Worm (Caenorhabditis elegans) whole organism, early embryonic: ENCODE measurements around the gene C09G1.4.
A peak's percentile ranks its signal among the peaks of the same experiment; 100 is the strongest.

Experiments
- B0310.2 ChIP-seq: sonication (generic microtip); optimal IDR thresholded peaks from 2 replicates; lab custom pipeline; 2016; ENCODE audit warnings: mild to moderate bottlenecking, missing genetic modification characterization, missing compliant biosample characterization
- F13C5.2 ChIP-seq: sonication (generic microtip); optimal IDR thresholded peaks from 2 replicates; lab custom pipeline; 2017; ENCODE audit warnings: mild to moderate bottlenecking, missing genetic modification characterization, inconsistent platforms, missing compliant biosample characterization
- aly-1 ChIP-seq: sonication (generic microtip); optimal IDR thresholded peaks from 2 replicates; lab custom pipeline; 2016; ENCODE audit warnings: missing genetic modification characterization, missing compliant biosample characterization
- ama-1 ChIP-seq: fragments of 150-350 bp; optimal IDR thresholded peaks from 2 replicates; lab custom pipeline; 2014
- ceh-13 ChIP-seq: fragments of 200-800 bp; sonication (Bioruptor generic); optimal IDR thresholded peaks from 2 replicates; lab custom pipeline; 2018; ENCODE audit warnings: mild to moderate bottlenecking, missing genetic modification characterization, missing compliant biosample characterization
- ceh-36 ChIP-seq: sonication (generic microtip); optimal IDR thresholded peaks from 2 replicates; lab custom pipeline; 2016; ENCODE audit warnings: missing genetic modification characterization, inconsistent platforms, missing compliant biosample characterization
- ets-7 ChIP-seq: sonication (generic microtip); optimal IDR thresholded peaks from 2 replicates; lab custom pipeline; 2016; ENCODE audit warnings: missing genotype, missing genetic modification characterization, missing compliant biosample characterization
- flt-1 ChIP-seq: fragments of 200-800 bp; sonication (Bioruptor generic); IDR thresholded peaks from 2 replicates; pipeline ENCODE4 v1.3.6; 2022; ENCODE audit warnings: missing genetic modification characterization, missing compliant biosample characterization
- hmbx-1 ChIP-seq: sonication (generic microtip); optimal IDR thresholded peaks from 2 replicates; lab custom pipeline; 2016; ENCODE audit warnings: mild to moderate bottlenecking, missing genetic modification characterization, missing compliant biosample characterization
- hmg-4 ChIP-seq: fragments of 200-800 bp; sonication (Bioruptor generic); optimal IDR thresholded peaks from 2 replicates; lab custom pipeline; 2018; ENCODE audit warnings: mild to moderate bottlenecking, missing genetic modification characterization, missing compliant biosample characterization
- hnd-1 ChIP-seq: sonication (generic microtip); optimal IDR thresholded peaks from 2 replicates; lab custom pipeline; 2016; ENCODE audit warnings: missing genetic modification characterization, missing compliant biosample characterization
- pes-1 ChIP-seq: fragments of 200-800 bp; sonication (Bioruptor generic); IDR thresholded peaks from 2 replicates; pipeline ENCODE4 v1.3.6; 2022; ENCODE audit warnings: missing genetic modification reagents, missing genetic modification characterization, missing compliant biosample characterization
- scrt-1 ChIP-seq: fragments of 200-800 bp; sonication (Bioruptor generic); IDR thresholded peaks from 2 replicates; pipeline ENCODE4 v1.3.6; 2022; ENCODE audit warnings: missing genetic modification characterization, missing compliant biosample characterization
- sea-1 ChIP-seq: fragments of 200-800 bp; sonication (Bioruptor generic); conservative IDR thresholded peaks from 2 replicates; pipeline ENCODE4 v1.3.6; 2022; ENCODE audit warnings: missing genetic modification characterization, missing compliant biosample characterization
- tbx-11 ChIP-seq: fragments of 200-800 bp; sonication (Bioruptor generic); IDR thresholded peaks from 2 replicates; pipeline ENCODE4 v1.3.6; 2022; ENCODE audit warnings: missing genetic modification characterization, missing compliant biosample characterization
- tbx-37 ChIP-seq: fragments of 200-800 bp; sonication (Bioruptor generic); conservative IDR thresholded peaks from 2 replicates; pipeline ENCODE4 v1.3.6; 2022; ENCODE audit warnings: missing genetic modification reagents, missing genetic modification characterization, missing compliant biosample characterization
- tra-4 ChIP-seq: sonication (generic microtip); optimal IDR thresholded peaks from 2 replicates; lab custom pipeline; 2017; ENCODE audit warnings: missing genetic modification characterization, missing compliant biosample characterization

The C09G1.4 gene

DNA sequence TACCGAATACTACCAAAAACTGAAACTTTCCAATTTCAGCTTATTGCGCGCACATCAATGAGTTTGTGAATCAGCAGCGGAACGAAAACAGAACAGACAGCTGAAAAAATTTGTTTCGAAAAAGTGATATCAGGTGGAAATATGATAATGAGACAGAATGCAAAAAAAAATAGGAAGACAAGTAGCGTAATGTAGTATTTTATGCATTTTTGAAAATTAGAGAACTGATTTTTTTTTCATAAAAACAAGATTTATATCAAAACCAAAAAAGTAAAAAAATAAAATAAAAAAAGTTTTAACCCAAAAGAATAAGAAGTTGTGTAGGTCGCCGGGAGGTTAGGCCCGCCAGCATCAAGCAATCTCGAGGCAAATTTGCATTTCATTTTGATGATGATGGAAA, at the start of gene C09G1.4:
C09G1.4 (minus strand) TSS at position 101 of the 400 bp plus-strand sequence.
- no peak for TF ChIP-seq F13C5.2
- no peak for TF ChIP-seq sea-1 (GFP tag; lab: Robert Waterston, UW)
- TF ChIP-seq aly-1 = no peak
- TF ChIP-seq pes-1 (GFP tag; lab: Robert Waterston, UW) = no peak
- TF ChIP-seq hmbx-1 (tag; lab: Kevin White, UChicago) = no peak
- TF ChIP-seq scrt-1 (GFP tag; lab: Robert Waterston, UW) = no peak
- no peak for TF ChIP-seq ceh-13 (GFP tag; lab: Kevin White, UChicago)
- no peak for TF ChIP-seq ama-1 (lab: Kevin White, UChicago)
- TF ChIP-seq hmg-4 (GFP tag; lab: Kevin White, UChicago) = no peak
- TF ChIP-seq hnd-1 (tag; lab: Kevin White, UChicago) = no peak

DNA sequence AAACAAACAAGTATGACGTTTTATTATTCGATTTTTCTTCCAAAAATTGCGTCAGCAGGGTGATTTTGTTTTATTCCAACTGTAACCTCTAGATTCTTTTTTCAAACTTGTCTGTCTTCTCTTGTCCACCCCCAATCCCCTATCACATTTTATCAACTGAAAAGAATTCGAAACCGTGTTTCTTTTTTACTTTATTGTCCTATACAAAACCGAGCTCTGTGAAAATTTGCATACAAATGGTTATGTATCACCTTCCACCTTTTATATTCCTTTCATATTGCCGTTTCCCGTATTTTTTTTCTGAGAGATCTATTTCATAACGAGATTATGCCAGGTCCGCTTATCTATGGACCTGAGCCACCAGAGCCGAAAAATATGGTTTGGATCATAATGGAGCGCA, 48.8 kb upstream of the C09G1.4 start, which contains the start of gene T27A8.7:
T27A8.7 (plus strand) TSS at position 301 of the 400 bp plus-strand sequence.
- TF ChIP-seq aly-1 = no peak
- TF ChIP-seq hnd-1 (tag; lab: Kevin White, UChicago) = no peak
- TF ChIP-seq F13C5.2 = no peak
- TF ChIP-seq ets-7 (tag; lab: Kevin White, UChicago) = no peak
- no peak for TF ChIP-seq ama-1 (lab: Kevin White, UChicago)
- TF ChIP-seq ceh-36 (tag; lab: Kevin White, UChicago) = no peak
- TF ChIP-seq sea-1 (GFP tag; lab: Robert Waterston, UW) = no peak
- no peak for TF ChIP-seq pes-1 (GFP tag; lab: Robert Waterston, UW)
- TF ChIP-seq hmg-4 (GFP tag; lab: Kevin White, UChicago) = no peak
- TF ChIP-seq scrt-1 (GFP tag; lab: Robert Waterston, UW) = no peak
- TF ChIP-seq hmbx-1 (tag; lab: Kevin White, UChicago) = no peak
- TF ChIP-seq tra-4 (tag; lab: Kevin White, UChicago) = no peak

DNA sequence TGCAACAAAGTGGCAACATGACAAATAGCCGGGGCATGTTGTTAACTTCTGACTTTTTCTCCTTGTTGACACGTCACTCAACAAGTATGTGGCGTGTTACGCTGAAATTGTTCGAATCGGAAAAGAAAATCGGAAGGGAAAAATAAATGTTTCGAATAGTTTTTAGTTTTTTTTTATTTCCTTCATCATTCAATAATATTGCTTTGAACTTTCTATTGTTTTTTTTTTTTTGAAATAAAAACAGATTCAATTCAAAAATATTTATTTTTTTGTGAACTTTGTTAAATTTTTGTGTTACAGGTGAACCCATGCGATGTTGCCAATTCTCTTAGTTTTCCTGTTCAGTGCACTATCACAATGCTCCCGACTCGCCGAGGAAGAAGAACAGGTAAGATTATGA, 43.1 kb upstream of the C09G1.4 start, which contains the start of gene cpd-2:
cpd-2 (plus strand) TSS at position 301 of the 400 bp plus-strand sequence.
- TF ChIP-seq hmg-4 (GFP tag; lab: Kevin White, UChicago) (no peak), flt-1 (GFP tag; lab: Robert Waterston, UW) (no peak), ceh-13 (GFP tag; lab: Kevin White, UChicago) (no peak), scrt-1 (GFP tag; lab: Robert Waterston, UW) (no peak), B0310.2 (no peak), hmbx-1 (tag; lab: Kevin White, UChicago) (no peak), tra-4 (tag; lab: Kevin White, UChicago) (no peak)

DNA sequence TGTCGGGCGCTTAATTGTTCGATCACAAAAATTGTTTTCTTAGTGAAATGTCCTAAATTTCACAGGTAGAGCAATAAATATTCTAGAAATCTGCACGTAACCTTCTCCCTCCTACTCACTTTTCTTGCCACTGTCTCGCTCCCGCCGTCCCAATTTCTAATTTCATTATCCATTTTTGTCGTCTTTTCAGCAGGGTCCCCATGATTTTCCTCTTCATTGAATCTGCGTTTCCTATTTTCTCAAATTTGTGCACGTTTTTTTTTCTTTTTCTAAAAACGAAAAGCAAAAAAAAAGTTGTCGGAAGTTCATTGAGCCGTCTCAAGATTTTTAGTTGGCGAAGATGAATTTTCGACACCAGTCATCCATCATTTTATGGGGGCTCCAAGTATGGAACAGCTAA, 40.0 kb upstream of the C09G1.4 start:
- TF ChIP-seq hmg-4 (GFP tag; lab: Kevin White, UChicago) (no peak), ceh-36 (tag; lab: Kevin White, UChicago) (no peak), ama-1 (lab: Kevin White, UChicago) (no peak), ceh-13 (GFP tag; lab: Kevin White, UChicago) (no peak), hmbx-1 (tag; lab: Kevin White, UChicago) (no peak), sea-1 (GFP tag; lab: Robert Waterston, UW) (no peak), hnd-1 (tag; lab: Kevin White, UChicago) (no peak), aly-1 (no peak), flt-1 (GFP tag; lab: Robert Waterston, UW) (no peak), F13C5.2 (no peak), tbx-37 (GFP tag; lab: Robert Waterston, UW) (no peak), tbx-11 (GFP tag; lab: Robert Waterston, UW) (no peak), tra-4 (tag; lab: Kevin White, UChicago) (no peak), ets-7 (tag; lab: Kevin White, UChicago) (no peak), B0310.2 (no peak), scrt-1 (GFP tag; lab: Robert Waterston, UW) (no peak), pes-1 (GFP tag; lab: Robert Waterston, UW) (no peak)

DNA sequence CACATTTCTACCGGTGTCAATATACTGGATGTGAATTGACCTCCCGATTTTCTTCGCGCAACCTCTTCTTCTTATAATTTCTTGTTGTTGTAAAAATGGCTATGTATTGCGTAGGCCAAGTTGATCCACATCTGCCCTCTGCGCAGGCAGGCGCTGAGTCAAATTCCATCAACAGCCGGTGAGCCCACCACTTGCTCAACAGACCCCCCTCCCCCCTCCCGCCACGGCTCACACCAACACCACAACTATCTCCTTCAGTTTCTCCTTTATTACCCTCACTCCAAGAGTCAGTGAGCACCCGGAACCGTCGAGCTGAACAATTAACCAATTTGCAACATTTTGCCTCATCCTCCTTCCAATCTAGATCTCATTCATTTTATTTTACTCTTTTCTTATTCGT, 37.9 kb upstream of the C09G1.4 start:
- TF ChIP-seq ets-7 (tag; lab: Kevin White, UChicago) = no peak
- TF ChIP-seq hnd-1 (tag; lab: Kevin White, UChicago) = no peak
- no peak for TF ChIP-seq hmbx-1 (tag; lab: Kevin White, UChicago)
- no peak for TF ChIP-seq tra-4 (tag; lab: Kevin White, UChicago)
- TF ChIP-seq hmg-4 (GFP tag; lab: Kevin White, UChicago) = no peak
- TF ChIP-seq sea-1 (GFP tag; lab: Robert Waterston, UW) = no peak
- TF ChIP-seq aly-1 = no peak
- TF ChIP-seq ceh-13 (GFP tag; lab: Kevin White, UChicago) = no peak
- no peak for TF ChIP-seq F13C5.2
- no peak for TF ChIP-seq ceh-36 (tag; lab: Kevin White, UChicago)

DNA sequence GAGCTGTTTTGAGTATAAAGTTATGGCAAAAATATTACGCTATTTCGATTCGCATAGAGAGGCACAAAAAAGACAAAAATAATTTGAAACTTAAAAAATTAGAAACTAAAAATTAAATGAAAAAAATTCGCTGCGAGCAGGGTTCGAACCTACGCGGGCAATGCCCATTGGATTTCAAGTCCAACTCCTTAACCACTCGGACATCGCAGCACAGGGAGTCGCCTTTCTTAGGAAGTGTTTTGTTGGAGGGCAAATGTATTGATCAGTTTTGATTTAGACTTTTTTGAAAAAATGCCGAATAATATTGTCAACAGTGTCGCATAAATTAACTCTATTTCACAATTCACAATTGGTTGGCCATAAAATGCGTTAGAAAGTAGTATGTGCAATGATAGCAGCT, 36.1 kb upstream of the C09G1.4 start:
- TF ChIP-seq hmbx-1 (tag; lab: Kevin White, UChicago) (no peak), sea-1 (GFP tag; lab: Robert Waterston, UW) (no peak), flt-1 (GFP tag; lab: Robert Waterston, UW) (no peak)

DNA sequence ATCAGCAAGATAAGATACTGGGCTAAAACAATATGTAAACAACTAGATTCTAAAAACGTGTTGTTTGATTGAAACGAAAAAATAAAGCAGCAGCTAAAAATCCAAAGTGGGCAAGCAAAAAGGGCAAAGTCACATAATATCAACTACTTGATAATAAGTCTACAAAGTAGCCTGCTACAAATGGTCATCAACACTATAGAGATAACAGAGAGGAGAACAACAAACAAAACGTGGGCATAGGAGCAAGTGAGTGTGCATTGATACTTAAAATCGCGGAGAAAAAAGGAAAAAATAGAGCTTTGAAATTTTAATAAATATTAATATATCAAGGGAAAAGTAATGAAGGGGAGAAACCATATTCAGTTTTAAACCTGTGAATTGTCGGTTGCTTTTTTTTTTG, 35.4 kb upstream of the C09G1.4 start:
- TF ChIP-seq scrt-1 (GFP tag; lab: Robert Waterston, UW) = no peak
- TF ChIP-seq hmg-4 (GFP tag; lab: Kevin White, UChicago) = no peak

DNA sequence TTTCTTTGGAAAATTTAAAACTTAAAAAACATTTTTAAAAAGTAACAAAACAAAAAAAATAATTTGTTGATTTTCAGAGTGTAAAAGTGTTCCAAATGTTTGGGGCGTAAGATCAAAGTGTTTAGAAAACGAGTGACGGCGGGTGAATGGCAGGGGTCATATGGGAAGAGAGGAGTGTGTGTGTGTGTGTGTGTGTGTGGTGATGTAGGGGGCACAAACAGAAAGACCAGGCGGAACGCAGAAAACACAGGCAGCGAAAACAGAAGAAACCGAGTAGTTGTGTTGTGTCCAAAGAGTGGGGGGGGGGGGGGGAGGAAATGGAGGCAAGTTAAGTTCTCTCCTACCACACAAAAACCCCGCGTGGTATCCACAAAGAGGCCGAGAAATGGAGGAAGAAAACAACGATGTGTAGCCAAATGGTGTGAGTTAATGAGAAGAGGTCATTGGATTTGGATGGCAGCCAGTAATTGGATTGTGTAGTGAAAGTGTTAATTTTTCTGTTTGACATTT, 33.8 kb upstream of the C09G1.4 start, which contains the start of gene B0395.3:
B0395.3 (minus strand) TSS at position 51 of the 510 bp plus-strand sequence.
- TF ChIP-seq hmg-4 (GFP tag; lab: Kevin White, UChicago) (peak; percentile 84), F13C5.2 (peak; percentile 15), B0310.2 (no peak), tbx-11 (GFP tag; lab: Robert Waterston, UW) (no peak), ama-1 (lab: Kevin White, UChicago) (no peak), sea-1 (GFP tag; lab: Robert Waterston, UW) (0 out of 2 replicates have a peak, but pooled peaks have one; percentile 22), tra-4 (tag; lab: Kevin White, UChicago) (no peak), ets-7 (tag; lab: Kevin White, UChicago) (no peak), aly-1 (peak; percentile 2), flt-1 (GFP tag; lab: Robert Waterston, UW) (no peak), pes-1 (GFP tag; lab: Robert Waterston, UW) (peak; percentile 42; the same call in 1 of the 2 replicates), ceh-36 (tag; lab: Kevin White, UChicago) (peak; percentile 36)
